Worm (Caenorhabditis elegans) whole organism, early embryonic: ENCODE measurements around the gene sem-5.

Experiments used
- B0310.2 ChIP-seq: sonication (generic microtip); optimal IDR thresholded peaks from 2 replicates; lab custom pipeline; 2016; ENCODE audit warnings: mild to moderate bottlenecking, missing genetic modification characterization, missing compliant biosample characterization
- F13C5.2 ChIP-seq: sonication (generic microtip); optimal IDR thresholded peaks from 2 replicates; lab custom pipeline; 2017; ENCODE audit warnings: mild to moderate bottlenecking, missing genetic modification characterization, inconsistent platforms, missing compliant biosample characterization
- aly-1 ChIP-seq: sonication (generic microtip); optimal IDR thresholded peaks from 2 replicates; lab custom pipeline; 2016; ENCODE audit warnings: missing genetic modification characterization, missing compliant biosample characterization
- ama-1 ChIP-seq: fragments of 150-350 bp; optimal IDR thresholded peaks from 2 replicates; lab custom pipeline; 2014
- ceh-13 ChIP-seq: fragments of 200-800 bp; sonication (Bioruptor generic); optimal IDR thresholded peaks from 2 replicates; lab custom pipeline; 2018; ENCODE audit warnings: mild to moderate bottlenecking, missing genetic modification characterization, missing compliant biosample characterization
- ceh-36 ChIP-seq: sonication (generic microtip); optimal IDR thresholded peaks from 2 replicates; lab custom pipeline; 2016; ENCODE audit warnings: missing genetic modification characterization, inconsistent platforms, missing compliant biosample characterization
- ets-7 ChIP-seq: sonication (generic microtip); optimal IDR thresholded peaks from 2 replicates; lab custom pipeline; 2016; ENCODE audit warnings: missing genotype, missing genetic modification characterization, missing compliant biosample characterization
- flt-1 ChIP-seq: fragments of 200-800 bp; sonication (Bioruptor generic); IDR thresholded peaks from 2 replicates; pipeline ENCODE4 v1.3.6; 2022; ENCODE audit warnings: missing genetic modification characterization, missing compliant biosample characterization
- hmbx-1 ChIP-seq: sonication (generic microtip); optimal IDR thresholded peaks from 2 replicates; lab custom pipeline; 2016; ENCODE audit warnings: mild to moderate bottlenecking, missing genetic modification characterization, missing compliant biosample characterization
- hmg-4 ChIP-seq: fragments of 200-800 bp; sonication (Bioruptor generic); optimal IDR thresholded peaks from 2 replicates; lab custom pipeline; 2018; ENCODE audit warnings: mild to moderate bottlenecking, missing genetic modification characterization, missing compliant biosample characterization
- hnd-1 ChIP-seq: sonication (generic microtip); optimal IDR thresholded peaks from 2 replicates; lab custom pipeline; 2016; ENCODE audit warnings: missing genetic modification characterization, missing compliant biosample characterization
- pes-1 ChIP-seq: fragments of 200-800 bp; sonication (Bioruptor generic); IDR thresholded peaks from 2 replicates; pipeline ENCODE4 v1.3.6; 2022; ENCODE audit warnings: missing genetic modification reagents, missing genetic modification characterization, missing compliant biosample characterization
- scrt-1 ChIP-seq: fragments of 200-800 bp; sonication (Bioruptor generic); IDR thresholded peaks from 2 replicates; pipeline ENCODE4 v1.3.6; 2022; ENCODE audit warnings: missing genetic modification characterization, missing compliant biosample characterization
- sea-1 ChIP-seq: fragments of 200-800 bp; sonication (Bioruptor generic); conservative IDR thresholded peaks from 2 replicates; pipeline ENCODE4 v1.3.6; 2022; ENCODE audit warnings: missing genetic modification characterization, missing compliant biosample characterization
- tbx-11 ChIP-seq: fragments of 200-800 bp; sonication (Bioruptor generic); IDR thresholded peaks from 2 replicates; pipeline ENCODE4 v1.3.6; 2022; ENCODE audit warnings: missing genetic modification characterization, missing compliant biosample characterization
- tbx-37 ChIP-seq: fragments of 200-800 bp; sonication (Bioruptor generic); conservative IDR thresholded peaks from 2 replicates; pipeline ENCODE4 v1.3.6; 2022; ENCODE audit warnings: missing genetic modification reagents, missing genetic modification characterization, missing compliant biosample characterization
- tra-4 ChIP-seq: sonication (generic microtip); optimal IDR thresholded peaks from 2 replicates; lab custom pipeline; 2017; ENCODE audit warnings: missing genetic modification characterization, missing compliant biosample characterization

Gene sem-5

DNA sequence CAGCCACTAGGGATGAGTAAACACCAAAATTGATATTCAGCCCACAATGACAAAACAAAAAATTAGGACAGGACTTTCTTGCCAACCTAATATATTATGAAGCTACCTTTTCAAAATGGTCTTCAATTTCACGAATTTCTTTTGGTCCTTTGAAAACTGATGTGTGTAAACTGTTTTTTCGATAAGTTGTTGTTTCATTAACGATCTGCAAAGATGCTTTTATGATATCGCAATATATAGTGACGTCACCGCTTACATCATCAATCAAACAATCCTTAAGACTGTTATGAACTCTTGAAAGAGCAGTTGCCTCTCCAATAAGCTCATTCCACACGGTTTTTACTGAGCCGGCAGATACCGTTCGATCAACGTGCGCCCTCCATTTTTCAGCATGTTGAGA, 30.6 kb upstream of the sem-5 start:
- no peak for TF ChIP-seq tra-4 (tag; lab: Kevin White, UChicago)
- no peak for TF ChIP-seq aly-1 (tag; lab: Kevin White, UChicago)
- no peak for TF ChIP-seq ceh-13
- no peak for TF ChIP-seq tbx-11
- no peak for TF ChIP-seq sea-1 (GFP tag; lab: Robert Waterston, UW)
- no peak for TF ChIP-seq flt-1 (GFP tag; lab: Robert Waterston, UW)
- TF ChIP-seq scrt-1 (GFP tag; lab: Robert Waterston, UW) = no peak
- no peak for TF ChIP-seq ama-1
- TF ChIP-seq ets-7 = no peak
- TF ChIP-seq tbx-37 (GFP tag; lab: Robert Waterston, UW) = no peak
- no peak for TF ChIP-seq pes-1
- no peak for TF ChIP-seq hmbx-1 (tag; lab: Kevin White, UChicago)
- no peak for TF ChIP-seq ceh-36
- TF ChIP-seq hmg-4 (GFP tag; lab: Kevin White, UChicago) = no peak
- TF ChIP-seq hnd-1 (tag; lab: Kevin White, UChicago) = no peak
- no peak for TF ChIP-seq B0310.2 (tag; lab: Kevin White, UChicago)

ce11 chrX:7990282-7990681, 28.8 kb upstream of the sem-5 start:
- TF ChIP-seq ama-1 (no peak), hmg-4 (GFP tag; lab: Kevin White, UChicago) (no peak), B0310.2 (tag; lab: Kevin White, UChicago) (no peak), tbx-37 (GFP tag; lab: Robert Waterston, UW) (no peak), tbx-11 (no peak)

ce11 chrX:7989155-7989554, 27.6 kb upstream of the sem-5 start:
- no peak for TF ChIP-seq sea-1 (GFP tag; lab: Robert Waterston, UW)
- TF ChIP-seq ceh-36 = no peak
- no peak for TF ChIP-seq aly-1 (tag; lab: Kevin White, UChicago)
- no peak for TF ChIP-seq hmg-4 (GFP tag; lab: Kevin White, UChicago)
- TF ChIP-seq tbx-11 = no peak
- TF ChIP-seq hmbx-1 (tag; lab: Kevin White, UChicago) = no peak
- no peak for TF ChIP-seq B0310.2 (tag; lab: Kevin White, UChicago)
- TF ChIP-seq flt-1 (GFP tag; lab: Robert Waterston, UW) = no peak
- TF ChIP-seq tbx-37 (GFP tag; lab: Robert Waterston, UW) = no peak
- no peak for TF ChIP-seq ets-7
- no peak for TF ChIP-seq ama-1
- TF ChIP-seq ceh-13 = no peak
- no peak for TF ChIP-seq scrt-1 (GFP tag; lab: Robert Waterston, UW)
- no peak for TF ChIP-seq F13C5.2 (tag; lab: Kevin White, UChicago)
- no peak for TF ChIP-seq hnd-1 (tag; lab: Kevin White, UChicago)
- TF ChIP-seq tra-4 (tag; lab: Kevin White, UChicago) = no peak
- no peak for TF ChIP-seq pes-1

DNA sequence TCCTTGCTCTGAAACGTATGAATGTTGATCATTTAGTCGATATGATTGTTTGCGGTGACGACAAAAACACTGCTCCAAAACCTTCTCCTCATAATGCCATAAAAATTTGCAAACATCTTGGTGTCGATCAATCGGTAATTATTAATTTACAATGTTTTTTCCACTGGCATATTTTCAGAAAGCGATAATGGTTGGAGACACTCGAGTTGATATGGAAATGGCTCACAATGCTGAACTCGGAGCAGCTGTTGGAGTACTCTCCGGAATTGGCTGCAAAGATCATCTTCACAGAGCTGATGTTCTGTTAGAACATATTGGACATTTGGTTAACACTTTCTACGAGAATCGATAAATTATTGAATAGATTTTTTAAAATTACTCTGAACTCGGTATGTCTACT, 26.9 kb upstream of the sem-5 start:
- TF ChIP-seq pes-1 (no peak), hmbx-1 (tag; lab: Kevin White, UChicago) (no peak), tbx-11 (no peak), scrt-1 (GFP tag; lab: Robert Waterston, UW) (no peak), sea-1 (GFP tag; lab: Robert Waterston, UW) (no peak), hnd-1 (tag; lab: Kevin White, UChicago) (no peak)

- TF ChIP-seq ceh-13 (no peak), ceh-36 (no peak), pes-1 (no peak), tbx-11 (no peak), tbx-37 (GFP tag; lab: Robert Waterston, UW) (no peak), hmbx-1 (tag; lab: Kevin White, UChicago) (no peak), hmg-4 (GFP tag; lab: Kevin White, UChicago) (no peak), scrt-1 (GFP tag; lab: Robert Waterston, UW) (no peak), B0310.2 (tag; lab: Kevin White, UChicago) (no peak), aly-1 (tag; lab: Kevin White, UChicago) (no peak), hnd-1 (tag; lab: Kevin White, UChicago) (no peak), sea-1 (GFP tag; lab: Robert Waterston, UW) (no peak), F13C5.2 (tag; lab: Kevin White, UChicago) (no peak), tra-4 (tag; lab: Kevin White, UChicago) (no peak), ets-7 (no peak), ama-1 (no peak), flt-1 (GFP tag; lab: Robert Waterston, UW) (no peak)
These were observed 25.4 kb upstream of the sem-5 start for ce11 chrX:7986892-7987291.

DNA sequence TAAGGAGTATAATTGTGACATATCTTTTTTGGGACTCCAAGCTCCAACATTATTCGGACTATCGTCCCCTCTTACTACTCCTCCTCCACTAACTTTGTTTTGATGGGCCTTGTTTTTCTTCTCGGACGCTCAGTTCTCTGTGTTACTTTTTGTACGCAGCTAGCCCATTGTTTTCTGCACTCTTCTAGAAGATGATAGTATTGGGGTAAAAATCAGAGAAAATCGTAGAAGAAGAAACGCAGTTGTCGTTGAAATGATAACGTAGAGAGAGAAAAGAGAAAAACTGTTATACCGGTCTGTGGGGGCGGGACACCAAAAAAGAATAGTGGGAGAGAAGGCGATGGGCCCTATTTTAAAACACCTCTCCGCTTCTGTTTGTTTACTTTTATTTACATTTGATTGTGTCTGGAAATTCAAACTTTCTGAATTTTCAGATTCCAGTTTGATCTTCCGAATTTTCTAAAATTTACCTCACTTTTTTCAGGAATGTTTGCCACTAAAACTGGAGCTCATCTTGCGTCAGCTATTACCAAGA, 24.0 kb upstream of the sem-5 start, which contains the start of gene F45E1.4:
TSS of gene F45E1.4 (plus strand) at position 485 of the 535 bp plus-strand sequence.
- TF ChIP-seq ceh-36 (no peak), ceh-13 (no peak), scrt-1 (GFP tag; lab: Robert Waterston, UW) (no peak), ets-7 (no peak), pes-1 (no peak), hmbx-1 (tag; lab: Kevin White, UChicago) (no peak)

ce11 chrX:7984742-7985141, 23.2 kb upstream of the sem-5 start:
- TF ChIP-seq scrt-1 (GFP tag; lab: Robert Waterston, UW) (no peak), pes-1 (no peak), aly-1 (tag; lab: Kevin White, UChicago) (no peak), B0310.2 (tag; lab: Kevin White, UChicago) (no peak), ama-1 (no peak), hmg-4 (GFP tag; lab: Kevin White, UChicago) (no peak), hmbx-1 (tag; lab: Kevin White, UChicago) (no peak), tra-4 (tag; lab: Kevin White, UChicago) (no peak), tbx-37 (GFP tag; lab: Robert Waterston, UW) (no peak), flt-1 (GFP tag; lab: Robert Waterston, UW) (no peak), ceh-13 (no peak), ceh-36 (no peak)

DNA sequence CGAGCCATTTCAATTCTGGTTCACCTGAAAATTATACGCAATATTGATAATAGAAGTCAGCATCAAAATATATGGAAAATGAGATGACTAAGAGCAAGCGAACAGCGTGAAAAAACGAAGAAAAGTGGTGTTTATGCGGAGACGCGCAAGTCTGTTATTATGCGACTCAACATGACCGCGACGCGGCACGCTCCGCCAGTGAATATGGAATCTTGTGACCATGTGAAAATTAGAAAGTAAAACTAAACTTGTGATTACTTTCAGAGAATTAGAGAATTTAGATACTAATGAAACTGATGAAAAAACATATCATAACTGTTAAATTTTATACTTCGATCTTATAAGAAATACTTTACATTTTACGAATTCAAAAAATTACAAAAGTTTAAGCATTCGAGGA, 20.5 kb upstream of the sem-5 start, which contains the start of gene his-71:
TSS of gene his-71 (minus strand) at position 24 of the 400 bp plus-strand sequence.
- no peak for TF ChIP-seq aly-1 (tag; lab: Kevin White, UChicago)
- TF ChIP-seq hnd-1 (tag; lab: Kevin White, UChicago) = no peak
- TF ChIP-seq ceh-13 = no peak
- no peak for TF ChIP-seq hmg-4 (GFP tag; lab: Kevin White, UChicago)
- no peak for TF ChIP-seq ceh-36
- TF ChIP-seq tra-4 (tag; lab: Kevin White, UChicago) = no peak
- no peak for TF ChIP-seq ama-1
- no peak for TF ChIP-seq scrt-1 (GFP tag; lab: Robert Waterston, UW)
- no peak for TF ChIP-seq hmbx-1 (tag; lab: Kevin White, UChicago)
- no peak for TF ChIP-seq B0310.2 (tag; lab: Kevin White, UChicago)
- no peak for TF ChIP-seq flt-1 (GFP tag; lab: Robert Waterston, UW)
